Fruit fly (Drosophila melanogaster) whole organism, embryonic: ENCODE measurements around the gene CG14342.

Experiments used
- ATbp ChIP-seq: fragments of 200-800 bp; sonication (Bioruptor generic); optimal IDR thresholded peaks from 2 replicates; lab custom pipeline; 2017; ENCODE audit warnings: missing biosample characterization, mild to moderate bottlenecking, missing genetic modification characterization, missing genetic modification reagents
- Ada2b ChIP-seq: fragments of 200-800 bp; sonication (Bioruptor generic); IDR thresholded peaks from 2 replicates; pipeline ENCODE4 v1.3.6; 2022; ENCODE audit warnings: missing biosample characterization, missing genetic modification characterization
- Aef1 ChIP-seq: fragments of 200-800 bp; sonication (Bioruptor generic); IDR thresholded peaks from 3 replicates; pipeline ENCODE4 v1.3.6; 2022; ENCODE audit warnings: missing biosample characterization, missing genetic modification characterization
- Atf6 ChIP-seq: fragments of 200-800 bp; sonication (Bioruptor generic); IDR thresholded peaks from 2 replicates; pipeline ENCODE4 v1.3.6; 2022; ENCODE audit warnings: missing biosample characterization, missing genetic modification characterization
- BtbVII ChIP-seq: fragments of 200-800 bp; sonication (Bioruptor generic); optimal IDR thresholded peaks from 3 replicates; lab custom pipeline; 2017; ENCODE audit warnings: missing biosample characterization, mild to moderate bottlenecking, missing genetic modification characterization
- C15 ChIP-seq: fragments of 200-800 bp; sonication (Bioruptor generic); IDR thresholded peaks from 3 replicates; pipeline ENCODE4 v1.3.6; 2022; ENCODE audit warnings: missing biosample characterization, missing genetic modification characterization
- CG1024 ChIP-seq: fragments of 200-800 bp; sonication (Bioruptor generic); IDR thresholded peaks from 2 replicates; pipeline ENCODE4 v1.3.6; 2022; ENCODE audit warnings: missing biosample characterization, missing genetic modification characterization
- CG11723 ChIP-seq: fragments of 200-800 bp; sonication (Bioruptor generic); optimal IDR thresholded peaks from 2 replicates; lab custom pipeline; 2017; ENCODE audit warnings: missing biosample characterization, mild to moderate bottlenecking, missing genetic modification characterization
- CG14860 ChIP-seq: fragments of 200-800 bp; sonication (Bioruptor generic); IDR thresholded peaks from 3 replicates; pipeline ENCODE4 v1.3.6; 2022; ENCODE audit warnings: missing biosample characterization, missing genetic modification characterization; ENCODE audit not compliant: partially characterized antibody
- CG15696 ChIP-seq: fragments of 200-800 bp; sonication (Bioruptor generic); optimal IDR thresholded peaks from 2 replicates; lab custom pipeline; 2019; ENCODE audit warnings: missing biosample characterization, mild to moderate bottlenecking, missing genetic modification characterization, moderate library complexity
- CG17829 ChIP-seq: fragments of 200-800 bp; optimal IDR thresholded peaks from 2 replicates; lab custom pipeline; 2019; ENCODE audit warnings: missing biosample characterization, mild to moderate bottlenecking, missing genetic modification characterization, moderate library complexity
- CG18476 ChIP-seq: fragments of 200-800 bp; sonication (Bioruptor generic); optimal IDR thresholded peaks from 2 replicates; lab custom pipeline; 2016; ENCODE audit warnings: missing biosample characterization, mild to moderate bottlenecking, missing genetic modification characterization
- CG3407 ChIP-seq: fragments of 200-800 bp; sonication (Bioruptor generic); optimal IDR thresholded peaks from 2 replicates; lab custom pipeline; 2018; ENCODE audit warnings: missing biosample characterization, mild to moderate bottlenecking, missing genetic modification characterization
- CG7372 ChIP-seq: fragments of 200-800 bp; sonication (Bioruptor generic); IDR thresholded peaks from 2 replicates; pipeline ENCODE4 v1.3.6; 2022; ENCODE audit warnings: missing biosample characterization, missing genetic modification characterization
- CG7928 ChIP-seq: fragments of 200-800 bp; sonication (Bioruptor generic); optimal IDR thresholded peaks from 2 replicates; lab custom pipeline; 2017; ENCODE audit warnings: missing biosample characterization, mild to moderate bottlenecking, missing genetic modification characterization
- CG7963 ChIP-seq: fragments of 200-800 bp; sonication (Bioruptor generic); IDR thresholded peaks from 3 replicates; pipeline ENCODE4 v1.3.6; 2022; ENCODE audit warnings: missing biosample characterization, missing genetic modification characterization; ENCODE audit not compliant: partially characterized antibody
- CG8281 ChIP-seq: fragments of 200-800 bp; sonication (Bioruptor generic); optimal IDR thresholded peaks from 2 replicates; lab custom pipeline; 2018; ENCODE audit warnings: missing biosample characterization, mild to moderate bottlenecking, missing genetic modification characterization, moderate library complexity
- CG9817 ChIP-seq: fragments of 200-800 bp; sonication (Bioruptor generic); optimal IDR thresholded peaks from 2 replicates; lab custom pipeline; 2018; ENCODE audit warnings: missing biosample characterization, mild to moderate bottlenecking, missing genetic modification characterization, moderate library complexity
- D ChIP-seq, 2 experiments: fragments of 200-800 bp in 1 of 2; fragments of >200 bp in 1 of 2; sonication (Bioruptor generic) in 1 of 2; optimal IDR thresholded peaks; 2 replicates in 1 of 2; 3 replicates in 1 of 2; lab custom pipeline; 2017; ENCODE audit warnings: mild to moderate bottlenecking in 1 of 2, missing biosample characterization in 1 of 2, missing genetic modification characterization in 1 of 2, missing genetic modification reagents in 1 of 2
- Dip2 ChIP-seq: fragments of 200-800 bp; sonication (Bioruptor generic); IDR thresholded peaks from 2 replicates; pipeline ENCODE4 v1.3.6; 2022; ENCODE audit warnings: missing biosample characterization, missing genetic modification characterization
- Dip3 ChIP-seq: fragments of 200-800 bp; sonication (Bioruptor generic); optimal IDR thresholded peaks from 3 replicates; lab custom pipeline; 2016; ENCODE audit warnings: missing biosample characterization, missing genetic modification characterization
- Myb ChIP-seq: fragments of 200-800 bp; sonication (Bioruptor generic); optimal IDR thresholded peaks from 2 replicates; lab custom pipeline; 2016; ENCODE audit warnings: missing biosample characterization, missing genetic modification characterization
- Oli ChIP-seq: fragments of 200-800 bp; sonication (Bioruptor generic); optimal IDR thresholded peaks from 2 replicates; lab custom pipeline; 2018; ENCODE audit warnings: missing biosample characterization, mild to moderate bottlenecking, missing genetic modification characterization, moderate library complexity
- Optix ChIP-seq: fragments of 200-800 bp; sonication (Bioruptor generic); IDR thresholded peaks from 3 replicates; pipeline ENCODE4 v1.3.6; 2022; ENCODE audit warnings: missing biosample characterization, missing genetic modification characterization
- Ptx1 ChIP-seq: fragments of 200-800 bp; sonication (Bioruptor generic); IDR thresholded peaks from 2 replicates; pipeline ENCODE4 v1.3.6; 2022; ENCODE audit warnings: missing biosample characterization, missing genetic modification characterization
- Sox102F ChIP-seq: fragments of 200-800 bp; sonication (Bioruptor generic); optimal IDR thresholded peaks from 2 replicates; lab custom pipeline; 2018; ENCODE audit warnings: missing biosample characterization, mild to moderate bottlenecking, missing genetic modification characterization, moderate library complexity
- az2 ChIP-seq: fragments of 200-800 bp; sonication (Bioruptor generic); optimal IDR thresholded peaks from 3 replicates; lab custom pipeline; 2016; ENCODE audit warnings: missing biosample characterization, missing genetic modification characterization
- crp ChIP-seq, 2 experiments: fragments of 200-800 bp; sonication (Bioruptor generic); optimal IDR thresholded peaks; 2 replicates in 1 of 2; 3 replicates in 1 of 2; lab custom pipeline; 2017; ENCODE audit warnings: missing biosample characterization in 2 of 2, missing genetic modification characterization in 2 of 2, mild to moderate bottlenecking in 1 of 2, moderate library complexity in 1 of 2
- eyg ChIP-seq: fragments of 200-800 bp; sonication (Bioruptor generic); optimal IDR thresholded peaks from 3 replicates; lab custom pipeline; 2016; ENCODE audit warnings: missing biosample characterization, missing genetic modification characterization
- fd64A ChIP-seq: fragments of 200-800 bp; sonication (Bioruptor generic); optimal IDR thresholded peaks from 3 replicates; lab custom pipeline; 2018; ENCODE audit warnings: missing biosample characterization, mild to moderate bottlenecking, missing genetic modification characterization
- ftz-f1 ChIP-seq: fragments of 200-800 bp; sonication (Bioruptor generic); optimal IDR thresholded peaks from 2 replicates; lab custom pipeline; 2016; ENCODE audit warnings: missing biosample characterization, missing genetic modification characterization
- fu2 ChIP-seq: fragments of 200-800 bp; sonication (Bioruptor generic); optimal IDR thresholded peaks from 2 replicates; lab custom pipeline; 2016; ENCODE audit warnings: missing biosample characterization, missing genetic modification characterization
- gce ChIP-seq: fragments of 200-800 bp; sonication (Bioruptor generic); IDR thresholded peaks from 3 replicates; pipeline ENCODE4 v1.3.6; 2022; ENCODE audit warnings: missing biosample characterization, missing genetic modification characterization
- h ChIP-seq: fragments of >200 bp; optimal IDR thresholded peaks from 2 replicates; lab custom pipeline; 2017
- ham ChIP-seq: fragments of 200-800 bp; sonication (Bioruptor generic); IDR thresholded peaks from 2 replicates; pipeline ENCODE4 v1.3.6; 2022; ENCODE audit warnings: missing biosample characterization, missing genetic modification characterization
- ken ChIP-seq: fragments of 200-800 bp; sonication (Bioruptor generic); IDR thresholded peaks from 3 replicates; pipeline ENCODE4 v1.3.6; 2022; ENCODE audit warnings: missing biosample characterization, missing genetic modification characterization
- kni ChIP-seq: fragments of 200-800 bp; sonication (Bioruptor generic); optimal IDR thresholded peaks from 3 replicates; lab custom pipeline; 2017; ENCODE audit warnings: mild to moderate bottlenecking, missing biosample characterization, missing genetic modification reagents, missing genetic modification characterization
- mam ChIP-seq: fragments of 200-800 bp; sonication (Bioruptor generic); optimal IDR thresholded peaks from 3 replicates; lab custom pipeline; 2016; ENCODE audit warnings: missing biosample characterization, missing genetic modification characterization
- mirr ChIP-seq: fragments of 200-800 bp; sonication (Bioruptor generic); optimal IDR thresholded peaks from 3 replicates; lab custom pipeline; 2018; ENCODE audit warnings: missing biosample characterization, mild to moderate bottlenecking, missing genetic modification characterization
- otp ChIP-seq: fragments of 200-800 bp; sonication (Bioruptor generic); IDR thresholded peaks from 3 replicates; pipeline ENCODE4, ENCODE4 v1.3.6; 2022; ENCODE audit warnings: missing biosample characterization, missing genetic modification characterization
- pfk ChIP-seq: fragments of 200-800 bp; sonication (Bioruptor generic); optimal IDR thresholded peaks from 2 replicates; lab custom pipeline; 2018; ENCODE audit warnings: missing biosample characterization, mild to moderate bottlenecking, missing genetic modification characterization, moderate library complexity
- psq ChIP-seq: fragments of 200-800 bp; sonication (Bioruptor generic); optimal IDR thresholded peaks from 2 replicates; lab custom pipeline; 2017; ENCODE audit warnings: missing biosample characterization, missing genetic modification characterization
- repo ChIP-seq: fragments of 200-800 bp; sonication (Bioruptor generic); optimal IDR thresholded peaks from 2 replicates; lab custom pipeline; 2016; ENCODE audit warnings: missing biosample characterization, missing genetic modification characterization
- salm ChIP-seq: fragments of 200-800 bp; sonication (Bioruptor generic); optimal IDR thresholded peaks from 2 replicates; lab custom pipeline; 2018; ENCODE audit warnings: missing biosample characterization, mild to moderate bottlenecking, missing genetic modification characterization
- sens ChIP-seq: fragments of 200-800 bp; sonication (Bioruptor generic); peaks from one replicate; lab custom pipeline; 2016; ENCODE audit warnings: missing biosample characterization, missing genetic modification characterization
- sna ChIP-seq: fragments of 200-800 bp; sonication (Bioruptor generic); IDR thresholded peaks from 2 replicates; pipeline ENCODE4 v1.3.6; 2022; ENCODE audit warnings: missing biosample characterization, missing genetic modification characterization; ENCODE audit not compliant: partially characterized antibody
- tio ChIP-seq: fragments of 200-800 bp; sonication (Bioruptor generic); optimal IDR thresholded peaks from 2 replicates; lab custom pipeline; 2017; ENCODE audit warnings: missing biosample characterization, missing genetic modification characterization, inconsistent platforms
- wdn ChIP-seq: fragments of 200-800 bp; sonication (Bioruptor generic); IDR thresholded peaks from 2 replicates; pipeline ENCODE4 v1.3.6; 2022; ENCODE audit warnings: missing biosample characterization, missing genetic modification characterization

CG14342 gene

dm6 chr2L:1185642-1186497 lies 18.1 kb upstream of the CG14342 start, which contains the start of gene CG5001 (continued):
- TF ChIP-seq pfk (no peak), CG15696 (tag; lab: Kevin White, UChicago) (peak; percentile 62), CG3407 (GFP tag; lab: Kevin White, UChicago) (no peak), CG7928 (GFP tag; lab: Kevin White, UChicago) (peak; percentile 37), ATbp (GFP tag; lab: Kevin White, UChicago) (peak; percentile 78), BtbVII (peak; percentile 83), salm (tag; lab: Kevin White, UChicago) (peak; percentile 74), CG8281 (tag; lab: Kevin White, UChicago) (peak; percentile 51), mam (GFP tag; lab: Kevin White, UChicago) (peak; percentile 66), CG17829 (tag; lab: Kevin White, UChicago) (peak; percentile 91), wdn (peak; percentile 43), fu2 (peak; percentile 33), crp (GFP tag; optimal IDR thresholded peaks at IDR 0.05; lab: Kevin White, UChicago) (peak in 1 of 2 experiments; percentile 30), Aef1 (GFP tag; lab: Robert Waterston, UW) (peak; percentile 85), h (lab: Kevin White, UChicago) (no peak), sna (peak; percentile 32; the same call in 1 of the 2 replicates), ham (GFP tag; lab: Robert Waterston, UW) (no peak), kni (GFP tag; lab: Kevin White, UChicago) (peak; percentile 54), ken (peak; percentile 63; the same call in 1 of the 3 replicates), Optix (peak; percentile 7; the same call in 1 of the 3 replicates), gce (GFP tag; lab: Robert Waterston, UW) (peak; percentile 89), Dip3 (GFP tag; lab: Kevin White, UChicago) (peak; percentile 41), mirr (GFP tag; lab: Kevin White, UChicago) (peak; percentile 63), repo (no peak), psq (GFP tag; lab: Kevin White, UChicago) (peak; percentile 59), ftz-f1 (GFP tag; lab: Kevin White, UChicago) (peak; percentile 40), CG7372 (peak; percentile 80), CG9817 (peak; percentile 79), Dip2 (GFP tag; lab: Robert Waterston, UW) (no peak), Ptx1 (GFP tag; lab: Robert Waterston, UW) (peak; percentile 91), D (optimal IDR thresholded peaks at IDR 0.05; lab: Kevin White, UChicago) (no peak), D (GFP tag; optimal IDR thresholded peaks at IDR 0.05; lab: Kevin White, UChicago) (no peak), C15 (GFP tag; lab: Robert Waterston, UW) (0 out of 3 replicates have a peak, but pooled peaks have one; percentile 12), Atf6 (peak; percentile 88), fd64A (GFP tag; lab: Kevin White, UChicago) (peak; percentile 50), CG18476 (GFP tag; lab: Kevin White, UChicago) (peak; percentile 67), otp (peak; percentile 76), CG7963 (GFP tag; lab: Robert Waterston, UW) (no peak), CG1024 (GFP tag; lab: Robert Waterston, UW) (peak; percentile 79), tio (no peak), sens (GFP tag; lab: Kevin White, UChicago) (peak; percentile 93), CG14860 (GFP tag; lab: Robert Waterston, UW) (peak; percentile 23; the same call in 1 of the 3 replicates), az2 (GFP tag; lab: Kevin White, UChicago) (peak; percentile 85), Myb (GFP tag; lab: Kevin White, UChicago) (peak; percentile 15), CG11723 (GFP tag; lab: Kevin White, UChicago) (no peak), Ada2b (peak; percentile 79), eyg (GFP tag; lab: Kevin White, UChicago) (peak; percentile 55), Sox102F (peak; percentile 92), Oli (peak; percentile 83)
